Worm (Caenorhabditis elegans) whole organism, L3 larva: Measurements from ENCODE around the gene tmd-2.

ENCODE experiments used
- ZK546.5 ChIP-seq: sonication (generic microtip); optimal IDR thresholded peaks from 2 replicates; lab custom pipeline; 2017; ENCODE audit warnings: missing biosample characterization, missing genetic modification characterization
- aly-2 ChIP-seq: fragments of 150-350 bp; optimal IDR thresholded peaks from 2 replicates; lab custom pipeline; 2014; ENCODE audit warnings: missing biosample characterization, missing genetic modification characterization
- ama-1 ChIP-seq: fragments of 150-350 bp; optimal IDR thresholded peaks from 2 replicates; lab custom pipeline; 2018
- ceh-16 ChIP-seq: sonication (generic microtip); optimal IDR thresholded peaks from 2 replicates; lab custom pipeline; 2017; ENCODE audit warnings: missing biosample characterization, missing genetic modification characterization
- ceh-28 ChIP-seq: fragments of 150-350 bp; optimal IDR thresholded peaks from 2 replicates; lab custom pipeline; 2014; ENCODE audit warnings: missing biosample characterization, missing genetic modification reagents, missing genetic modification characterization
- ceh-82 ChIP-seq: fragments of 150-350 bp; optimal IDR thresholded peaks from 2 replicates; lab custom pipeline; 2014; ENCODE audit warnings: missing biosample characterization, missing genetic modification characterization
- ceh-9 ChIP-seq: sonication (generic microtip); optimal IDR thresholded peaks from 2 replicates; lab custom pipeline; 2018; ENCODE audit warnings: missing biosample characterization, missing genetic modification characterization
- daf-12 ChIP-seq: fragments of 150-350 bp; optimal IDR thresholded peaks from 2 replicates; lab custom pipeline; 2014; ENCODE audit warnings: missing biosample characterization, missing genetic modification reagents, missing genetic modification characterization
- egl-27 ChIP-seq: sonication (generic microtip); optimal IDR thresholded peaks from 4 replicates; lab custom pipeline; 2017; ENCODE audit warnings: missing biosample characterization, missing genetic modification reagents, missing genetic modification characterization
- elt-1 ChIP-seq: fragments of 150-350 bp; optimal IDR thresholded peaks from 2 replicates; lab custom pipeline; 2014; ENCODE audit warnings: missing biosample characterization, missing genetic modification characterization
- elt-2 ChIP-seq: sonication (generic microtip); optimal IDR thresholded peaks from 2 replicates; lab custom pipeline; 2016; ENCODE audit warnings: missing genetic modification reagents, mild to moderate bottlenecking, missing genetic modification characterization, missing compliant biosample characterization
- elt-3 ChIP-seq, 3 experiments: fragments of 150-350 bp in 1 of 3; sonication (generic microtip) in 2 of 3; optimal IDR thresholded peaks; 2 replicates in 2 of 3; 4 replicates in 1 of 3; lab custom pipeline; 2014 to 2017; ENCODE audit warnings: missing biosample characterization in 3 of 3, missing genetic modification characterization in 3 of 3
- eor-1 ChIP-seq, 2 experiments: fragments of 150-350 bp; optimal IDR thresholded peaks; 2 replicates each; lab custom pipeline; 2014 to 2018; ENCODE audit warnings: missing biosample characterization in 2 of 2, missing genetic modification characterization in 2 of 2
- fkh-10 ChIP-seq: sonication (generic microtip); optimal IDR thresholded peaks from 2 replicates; lab custom pipeline; 2017; ENCODE audit warnings: missing biosample characterization, missing genetic modification reagents, missing genetic modification characterization
- fos-1 ChIP-seq: fragments of 150-350 bp; optimal IDR thresholded peaks from 2 replicates; lab custom pipeline; 2014; ENCODE audit warnings: missing biosample characterization, missing genetic modification characterization
- hmg-11 ChIP-seq: sonication (generic microtip); optimal IDR thresholded peaks from 2 replicates; lab custom pipeline; 2016; ENCODE audit warnings: missing genetic modification characterization, missing compliant biosample characterization
- jun-1 ChIP-seq: fragments of 150-350 bp; optimal IDR thresholded peaks from 2 replicates; lab custom pipeline; 2014; ENCODE audit warnings: missing biosample characterization, missing genetic modification reagents, missing genetic modification characterization
- lin-39 ChIP-seq: fragments of 150-350 bp; optimal IDR thresholded peaks from 2 replicates; lab custom pipeline; 2018; ENCODE audit warnings: missing biosample characterization, missing genetic modification reagents, missing genetic modification characterization
- lsy-12 ChIP-seq: sonication (generic microtip); optimal IDR thresholded peaks from 2 replicates; lab custom pipeline; 2016; ENCODE audit warnings: mild to moderate bottlenecking, missing genetic modification characterization, missing compliant biosample characterization
- mdl-1 ChIP-seq: fragments of 150-350 bp; optimal IDR thresholded peaks from 2 replicates; lab custom pipeline; 2014; ENCODE audit warnings: missing biosample characterization, missing genetic modification characterization
- mml-1 ChIP-seq: fragments of 150-350 bp; sonication (generic microtip); optimal IDR thresholded peaks from 3 replicates; lab custom pipeline; 2014; ENCODE audit warnings: missing biosample characterization, missing genetic modification characterization
- nfya-1 ChIP-seq: sonication (generic microtip); optimal IDR thresholded peaks from 2 replicates; lab custom pipeline; 2017; ENCODE audit warnings: missing genetic modification characterization, mild to moderate bottlenecking, missing compliant biosample characterization, antibody characterized with exemption, moderate library complexity; ENCODE audit not compliant: insufficient read depth
- nhr-12 ChIP-seq: fragments of 150-350 bp; optimal IDR thresholded peaks from 2 replicates; lab custom pipeline; 2014; ENCODE audit warnings: missing biosample characterization, missing genetic modification characterization
- nhr-237 ChIP-seq: fragments of 150-350 bp; optimal IDR thresholded peaks from 2 replicates; lab custom pipeline; 2014; ENCODE audit warnings: missing biosample characterization, missing genetic modification characterization
- nhr-25 ChIP-seq: sonication (generic microtip); optimal IDR thresholded peaks from 2 replicates; lab custom pipeline; 2017; ENCODE audit warnings: missing biosample characterization, missing genetic modification characterization
- nhr-28 ChIP-seq: fragments of 150-350 bp; optimal IDR thresholded peaks from 2 replicates; lab custom pipeline; 2014; ENCODE audit warnings: missing biosample characterization, missing genetic modification characterization
- nhr-67 ChIP-seq: fragments of 150-350 bp; optimal IDR thresholded peaks from 2 replicates; lab custom pipeline; 2014; ENCODE audit warnings: missing biosample characterization, missing genetic modification characterization
- nhr-76 ChIP-seq: fragments of 150-350 bp; sonication (generic microtip); optimal IDR thresholded peaks from 5 replicates; lab custom pipeline; 2014; ENCODE audit warnings: missing biosample characterization, missing genetic modification characterization
- nhr-77 ChIP-seq: fragments of 150-350 bp; optimal IDR thresholded peaks from 2 replicates; lab custom pipeline; 2014; ENCODE audit warnings: missing biosample characterization, missing genetic modification characterization
- pha-4 ChIP-seq: fragments of 150-350 bp; optimal IDR thresholded peaks from 2 replicates; lab custom pipeline; 2014; ENCODE audit warnings: missing biosample characterization, missing genetic modification reagents, missing genetic modification characterization
- pqm-1 ChIP-seq: fragments of 150-350 bp; optimal IDR thresholded peaks from 2 replicates; lab custom pipeline; 2017; ENCODE audit warnings: missing biosample characterization, missing genetic modification characterization, inconsistent platforms
- snpc-4 ChIP-seq: fragments of 150-350 bp; optimal IDR thresholded peaks from 2 replicates; lab custom pipeline; 2014; ENCODE audit warnings: missing biosample characterization, missing genetic modification characterization
- unc-39 ChIP-seq: sonication (generic microtip); optimal IDR thresholded peaks from 4 replicates; lab custom pipeline; 2017; ENCODE audit warnings: missing biosample characterization, missing genetic modification characterization
- unc-62 ChIP-seq: fragments of 150-350 bp; sonication (generic microtip); optimal IDR thresholded peaks from 4 replicates; lab custom pipeline; 2014; ENCODE audit warnings: missing biosample characterization, missing genetic modification reagents, missing genetic modification characterization
- zag-1 ChIP-seq: fragments of 150-350 bp; optimal IDR thresholded peaks from 2 replicates; lab custom pipeline; 2014; ENCODE audit warnings: missing biosample characterization, missing genetic modification characterization
- ztf-11 ChIP-seq: fragments of 150-350 bp; optimal IDR thresholded peaks from 2 replicates; lab custom pipeline; 2014; ENCODE audit warnings: missing biosample characterization, missing genetic modification characterization
- ztf-4 ChIP-seq: fragments of 150-350 bp; optimal IDR thresholded peaks from 2 replicates; lab custom pipeline; 2014; ENCODE audit warnings: missing biosample characterization, missing genetic modification characterization

The tmd-2 gene

ce11 chrV:8291764-8292163 is 42.7 kb upstream of the tmd-2 start, which contains the start of gene srg-33:
srg-33 (plus strand) TSS chrV:8292064.
- TF ChIP-seq ztf-4 (tag; lab: Kevin White, UChicago) (no peak), nhr-77 (tag; lab: Kevin White, UChicago) (no peak), elt-1 (tag; lab: Kevin White, UChicago) (no peak), nhr-67 (tag; lab: Kevin White, UChicago) (no peak), jun-1 (tag; lab: Kevin White, UChicago) (no peak), daf-12 (tag; lab: Kevin White, UChicago) (no peak), nfya-1 (no peak), ceh-82 (no peak), aly-2 (tag; lab: Kevin White, UChicago) (no peak), nhr-76 (tag; lab: Kevin White, UChicago) (no peak), unc-62 (no peak), ceh-9 (tag; lab: Kevin White, UChicago) (no peak), unc-39 (tag; lab: Kevin White, UChicago) (no peak), lin-39 (tag; lab: Kevin White, UChicago) (no peak), ceh-16 (tag; lab: Kevin White, UChicago) (no peak), ZK546.5 (tag; lab: Kevin White, UChicago) (no peak)
- TF ChIP-seq, all 47 proteins: peak for 0

DNA sequence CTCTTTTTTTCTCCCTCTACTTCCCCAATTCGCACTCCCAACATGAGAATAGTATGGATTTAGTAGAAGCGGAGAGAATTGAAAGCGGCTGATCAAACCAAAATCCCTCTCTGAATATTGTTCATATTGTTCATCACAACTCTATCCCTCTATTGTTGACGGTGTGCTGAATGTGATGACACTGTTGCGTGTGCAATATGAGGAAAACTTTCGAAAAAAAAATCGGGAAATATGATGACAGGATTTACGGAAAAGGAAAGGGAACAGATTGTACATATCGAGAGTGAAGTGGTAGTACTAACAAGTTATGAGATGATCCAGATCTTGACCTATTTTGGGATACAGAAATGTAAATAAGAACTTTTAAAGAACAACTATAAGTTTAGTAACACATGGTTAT is 38.6 kb upstream of the tmd-2 start, which contains the start of gene smex-1:
Gene smex-1 (minus strand): TSS at position 101 of the 400 bp plus-strand sequence.
- TF ChIP-seq lsy-12 (no peak), ceh-28 (no peak), pha-4 (no peak), egl-27 (no peak), unc-39 (tag; lab: Kevin White, UChicago) (no peak), ztf-11 (tag; lab: Kevin White, UChicago) (no peak), elt-2 (tag; lab: Kevin White, UChicago) (no peak), ZK546.5 (tag; lab: Kevin White, UChicago) (no peak), fkh-10 (GFP tag; lab: Kevin White, UChicago) (no peak), mml-1 (tag; lab: Kevin White, UChicago) (no peak), elt-1 (tag; lab: Kevin White, UChicago) (no peak), eor-1 (tag; optimal IDR thresholded peaks at IDR 0.05; lab: Kevin White, UChicago) (no peak), ceh-9 (tag; lab: Kevin White, UChicago) (no peak), nhr-67 (tag; lab: Kevin White, UChicago) (no peak), snpc-4 (tag; lab: Kevin White, UChicago) (no peak)
- TF ChIP-seq, all 47 proteins: peak for 0

- no peak for TF ChIP-seq nhr-28
- TF ChIP-seq lin-39 (tag; lab: Kevin White, UChicago), result no peak
- TF ChIP-seq unc-62, result no peak
These were observed 37.0 kb upstream of the tmd-2 start, which contains the start of gene W02D7.4 for ce11 chrV:8297504-8297903. W02D7.4 (minus strand) TSS chrV:8297604.

DNA sequence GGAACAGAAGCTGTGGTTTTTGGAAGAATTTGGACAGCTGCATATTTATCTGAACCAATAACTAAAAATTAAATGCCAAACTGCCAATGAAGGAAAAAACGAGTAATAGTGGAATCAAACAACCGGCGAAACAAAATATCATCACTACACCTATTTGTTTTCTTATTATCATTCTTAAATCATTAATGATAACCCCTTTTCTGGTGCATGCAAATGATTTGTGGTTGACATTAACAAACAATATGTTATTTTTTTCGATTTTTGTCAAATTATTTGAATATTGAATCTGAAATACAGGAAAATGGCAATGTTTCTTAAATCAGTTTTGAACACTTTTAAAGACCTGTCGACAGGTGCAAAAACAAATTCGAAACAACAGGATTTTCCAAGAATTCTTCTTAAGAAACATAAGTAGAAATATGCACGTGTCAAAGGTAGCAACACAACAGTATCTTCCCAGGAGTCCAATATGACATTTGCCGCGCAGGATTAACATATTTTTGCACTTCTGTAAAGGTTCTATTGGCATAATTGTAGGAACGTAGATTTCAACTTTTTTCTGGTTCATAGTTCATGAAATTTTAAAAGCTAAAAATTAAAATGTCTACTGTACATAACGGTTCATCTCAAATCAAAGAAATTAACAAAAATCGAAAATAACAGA is 35.1 kb upstream of the tmd-2 start, which contains the start of gene W02D7.5:
Gene W02D7.5 (minus strand): TSS at position 51 of the 664 bp plus-strand sequence.
- TF ChIP-seq hmg-11 (tag; lab: Kevin White, UChicago) (no peak), mml-1 (tag; lab: Kevin White, UChicago) (no peak), fos-1 (tag; lab: Kevin White, UChicago) (no peak), elt-3 (tag; optimal IDR thresholded peaks at IDR 0.05; lab: Kevin White, UChicago) (no peak), nhr-12 (tag; lab: Kevin White, UChicago) (no peak), ceh-28 (no peak), nhr-67 (tag; lab: Kevin White, UChicago) (no peak), fkh-10 (GFP tag; lab: Kevin White, UChicago) (no peak), nhr-237 (no peak), lsy-12 (no peak), pqm-1 (tag; lab: Kevin White, UChicago) (no peak), zag-1 (tag; lab: Kevin White, UChicago) (no peak), pha-4 (no peak), mdl-1 (tag; lab: Kevin White, UChicago) (no peak), nhr-25 (tag; lab: Kevin White, UChicago) (no peak), ama-1 (lab: Kevin White, UChicago) (no peak), ceh-82 (no peak), jun-1 (tag; lab: Kevin White, UChicago) (no peak), daf-12 (tag; lab: Kevin White, UChicago) (no peak), elt-1 (tag; lab: Kevin White, UChicago) (no peak)
- TF ChIP-seq, all 47 proteins: peak for 0
